Fruit fly (Drosophila melanogaster) whole organism: ENCODE data around the gene CG1695.

Source experiments
- CG8478 ChIP-seq: fragments of >200 bp; optimal IDR thresholded peaks from 2 replicates; lab custom pipeline; 2018; ENCODE audit warnings: inconsistent platforms
- Dll ChIP-seq: fragments of >200 bp; optimal IDR thresholded peaks from 2 replicates; lab custom pipeline; 2017
- EcR ChIP-seq, 2 experiments: fragments of >200 bp; optimal IDR thresholded peaks; 2 replicates each; lab custom pipeline; 2017; ENCODE audit warnings: missing biosample characterization in 2 of 2, missing genetic modification characterization in 2 of 2, missing genetic modification reagents in 2 of 2
- pan ChIP-seq: fragments of >200 bp; optimal IDR thresholded peaks from 2 replicates; lab custom pipeline; 2017
- psq ChIP-seq: fragments of >200 bp; optimal IDR thresholded peaks from 2 replicates; lab custom pipeline; 2017
- usp ChIP-seq: fragments of >200 bp; optimal IDR thresholded peaks from 2 replicates; lab custom pipeline; 2017; ENCODE audit warnings: missing biosample characterization, missing genetic modification characterization, mixed read lengths

The CG1695 gene

dm6 chrX:20488701-20489122, 55.0 kb downstream of the CG1695 start:
- no peak for TF ChIP-seq pan (lab: Kevin White, UChicago)
- no peak for TF ChIP-seq usp
- no peak for TF ChIP-seq Dll
- TF ChIP-seq EcR (GFP tag; optimal IDR thresholded peaks at IDR 0.05; lab: Kevin White, UChicago) = no peak
- no peak for TF ChIP-seq CG8478
- TF ChIP-seq psq = no peak

dm6 chrX:20489382-20489994, 55.7 kb downstream of the CG1695 start:
- TF ChIP-seq EcR (GFP tag; optimal IDR thresholded peaks at IDR 0.05; lab: Kevin White, UChicago) (no peak), pan (lab: Kevin White, UChicago) (peak; percentile 72)

- TF ChIP-seq Dll (no peak), psq (no peak), EcR (GFP tag; optimal IDR thresholded peaks at IDR 0.05; lab: Kevin White, UChicago) (no peak), pan (lab: Kevin White, UChicago) (no peak), usp (no peak), CG8478 (no peak)
These were observed 56.2 kb downstream of the CG1695 start for dm6 chrX:20489995-20490393.

dm6 chrX:20490883-20491282, 57.1 kb downstream of the CG1695 start:
- TF ChIP-seq usp = no peak
- no peak for TF ChIP-seq CG8478
- TF ChIP-seq psq = no peak
- TF ChIP-seq Dll = no peak
- TF ChIP-seq EcR (GFP tag; optimal IDR thresholded peaks at IDR 0.05; lab: Kevin White, UChicago) = no peak
- no peak for TF ChIP-seq pan (lab: Kevin White, UChicago)

- no peak for TF ChIP-seq Dll
- no peak for TF ChIP-seq usp
- TF ChIP-seq EcR (GFP tag; optimal IDR thresholded peaks at IDR 0.05; lab: Kevin White, UChicago) = no peak
- no peak for TF ChIP-seq psq
- no peak for TF ChIP-seq CG8478
- TF ChIP-seq pan (lab: Kevin White, UChicago) = no peak
These were observed 58.9 kb downstream of the CG1695 start for dm6 chrX:20492672-20493071.

dm6 chrX:20495117-20495516, 61.4 kb downstream of the CG1695 start:
- TF ChIP-seq EcR (GFP tag; optimal IDR thresholded peaks at IDR 0.05; lab: Kevin White, UChicago) = no peak
- no peak for TF ChIP-seq pan (lab: Kevin White, UChicago)
- TF ChIP-seq Dll = no peak
- TF ChIP-seq usp = no peak
- no peak for TF ChIP-seq psq
- TF ChIP-seq CG8478 = no peak
